Worm (Caenorhabditis elegans) whole organism, L1 larva: Measurements from ENCODE around the gene uggt-1.

Experiments
- C16A3.4 ChIP-seq: fragments of 150-350 bp; optimal IDR thresholded peaks from 2 replicates; lab custom pipeline; 2014; ENCODE audit warnings: missing biosample characterization, missing genetic modification characterization
- F16B12.6 ChIP-seq: fragments of 150-350 bp; optimal IDR thresholded peaks from 2 replicates; lab custom pipeline; 2014; ENCODE audit warnings: missing biosample characterization, missing genetic modification characterization
- alr-1 ChIP-seq: fragments of 200-800 bp; sonication (Bioruptor generic); optimal IDR thresholded peaks from 2 replicates; lab custom pipeline; 2018; ENCODE audit warnings: borderline replicate concordance, mild to moderate bottlenecking, missing genetic modification characterization, missing compliant biosample characterization
- ceh-8 ChIP-seq: fragments of 200-800 bp; sonication (Bioruptor generic); optimal IDR thresholded peaks from 2 replicates; lab custom pipeline; 2018; ENCODE audit warnings: mild to moderate bottlenecking, missing genetic modification characterization, moderate library complexity, missing compliant biosample characterization
- ceh-82 ChIP-seq, 3 experiments: fragments of 150-350 bp in 1 of 3; sonication (generic microtip) in 2 of 3; optimal IDR thresholded peaks; 2 replicates each; lab custom pipeline; 2014 to 2017; ENCODE audit warnings: missing biosample characterization in 3 of 3, missing genetic modification characterization in 3 of 3
- ceh-90 ChIP-seq: sonication (generic microtip); optimal IDR thresholded peaks from 2 replicates; lab custom pipeline; 2016; ENCODE audit warnings: missing genetic modification characterization, missing compliant biosample characterization
- dpl-1 ChIP-seq, 3 experiments: fragments of 150-350 bp in 2 of 3; sonication (generic microtip) in 1 of 3; optimal IDR thresholded peaks; 2 replicates each; lab custom pipeline; 2014 to 2017; ENCODE audit warnings: missing biosample characterization in 3 of 3, missing genetic modification characterization in 3 of 3, missing genetic modification reagents in 3 of 3
- efl-1 ChIP-seq, 4 experiments: fragments of 150-350 bp; optimal IDR thresholded peaks in 3 of 4; peaks in 1 of 4; 1 replicate in 1 of 4; 2 replicates in 3 of 4; lab custom pipeline; 2014; ENCODE audit warnings: missing biosample characterization in 2 of 4, missing genetic modification characterization in 2 of 4, missing genetic modification reagents in 2 of 4
- egl-13 ChIP-seq: sonication (generic microtip); optimal IDR thresholded peaks from 2 replicates; lab custom pipeline; 2016; ENCODE audit warnings: missing genotype, missing genetic modification reagents, missing genetic modification characterization, missing compliant biosample characterization
- egl-27 ChIP-seq, 2 experiments: fragments of 150-350 bp in 1 of 2; sonication (generic microtip); optimal IDR thresholded peaks; 3 replicates each; lab custom pipeline; 2017 to 2018; ENCODE audit warnings: missing biosample characterization in 2 of 2, missing genetic modification characterization in 2 of 2, missing genetic modification reagents in 2 of 2
- elt-3 ChIP-seq, 6 experiments: fragments of 150-350 bp in 1 of 6; sonication (generic microtip); optimal IDR thresholded peaks; 2 replicates each; lab custom pipeline; 2017 to 2018; ENCODE audit warnings: missing biosample characterization in 6 of 6, missing genetic modification characterization in 6 of 6, inconsistent platforms in 1 of 6
- fkh-8 ChIP-seq: sonication (generic microtip); optimal IDR thresholded peaks from 2 replicates; lab custom pipeline; 2016; ENCODE audit warnings: mild to moderate bottlenecking, missing genetic modification characterization, missing compliant biosample characterization
- fos-1 ChIP-seq: fragments of 150-350 bp; optimal IDR thresholded peaks from 2 replicates; lab custom pipeline; 2014; ENCODE audit warnings: missing biosample characterization, missing genetic modification characterization
- grh-1 ChIP-seq: fragments of 200-800 bp; sonication (Bioruptor generic); IDR thresholded peaks from 2 replicates; pipeline ENCODE4 v1.3.6; 2022; ENCODE audit warnings: missing genetic modification reagents, missing genetic modification characterization, missing compliant biosample characterization
- hlh-4 ChIP-seq: sonication (generic microtip); optimal IDR thresholded peaks from 2 replicates; lab custom pipeline; 2016; ENCODE audit warnings: mild to moderate bottlenecking, missing genetic modification characterization, missing compliant biosample characterization
- isw-1 ChIP-seq: fragments of 200-800 bp; sonication (Bioruptor generic); IDR thresholded peaks from 2 replicates; pipeline ENCODE4 v1.3.6; 2022; ENCODE audit warnings: missing genetic modification characterization, missing compliant biosample characterization
- lin-14 ChIP-seq: fragments of 200-800 bp; sonication (Bioruptor generic); optimal IDR thresholded peaks from 2 replicates; lab custom pipeline; 2018; ENCODE audit warnings: mild to moderate bottlenecking, missing genetic modification characterization, moderate library complexity, missing compliant biosample characterization
- lin-39 ChIP-seq: fragments of 150-350 bp; optimal IDR thresholded peaks from 2 replicates; lab custom pipeline; 2014; ENCODE audit warnings: missing biosample characterization, missing genetic modification reagents, missing genetic modification characterization
- lir-3 ChIP-seq: sonication (generic microtip); optimal IDR thresholded peaks from 2 replicates; lab custom pipeline; 2016; ENCODE audit warnings: mild to moderate bottlenecking, missing genetic modification characterization, moderate library complexity, missing compliant biosample characterization; ENCODE audit not compliant: poor library complexity
- lsy-2 ChIP-seq, 2 experiments: fragments of 150-350 bp; optimal IDR thresholded peaks; 2 replicates each; lab custom pipeline; 2014; ENCODE audit warnings: missing biosample characterization in 2 of 2, missing genetic modification characterization in 2 of 2
- nhr-28 ChIP-seq: fragments of 150-350 bp; optimal IDR thresholded peaks from 2 replicates; lab custom pipeline; 2014; ENCODE audit warnings: missing biosample characterization, missing genetic modification characterization
- nhr-71 ChIP-seq: sonication (generic microtip); optimal IDR thresholded peaks from 2 replicates; lab custom pipeline; 2016; ENCODE audit warnings: mild to moderate bottlenecking, missing genetic modification characterization, moderate library complexity, missing compliant biosample characterization
- nhr-77 ChIP-seq: fragments of 150-350 bp; optimal IDR thresholded peaks from 2 replicates; lab custom pipeline; 2014; ENCODE audit warnings: missing biosample characterization, missing genetic modification characterization
- nhr-85 ChIP-seq: sonication (generic microtip); peaks from one replicate; lab custom pipeline; 2016; ENCODE audit warnings: missing genetic modification characterization, inconsistent platforms, missing compliant biosample characterization
- pax-3 ChIP-seq: fragments of 200-800 bp; sonication (Bioruptor generic); optimal IDR thresholded peaks from 2 replicates; lab custom pipeline; 2018; ENCODE audit warnings: mild to moderate bottlenecking, missing genetic modification characterization, moderate library complexity, missing compliant biosample characterization
- pqm-1 ChIP-seq: sonication (generic microtip); optimal IDR thresholded peaks from 3 replicates; lab custom pipeline; 2017; ENCODE audit warnings: missing biosample characterization, missing genetic modification characterization
- snpc-4 ChIP-seq: fragments of 150-350 bp; optimal IDR thresholded peaks from 2 replicates; lab custom pipeline; 2014; ENCODE audit warnings: missing biosample characterization, missing genetic modification characterization
- snu-23 ChIP-seq: sonication (generic microtip); optimal IDR thresholded peaks from 2 replicates; lab custom pipeline; 2016; ENCODE audit warnings: missing genetic modification characterization, missing compliant biosample characterization
- sup-37 ChIP-seq: fragments of 200-800 bp; sonication (Bioruptor generic); optimal IDR thresholded peaks from 2 replicates; lab custom pipeline; 2018; ENCODE audit warnings: mild to moderate bottlenecking, missing genetic modification characterization, missing compliant biosample characterization
- swsn-7 ChIP-seq: sonication (generic microtip); optimal IDR thresholded peaks from 2 replicates; lab custom pipeline; 2016; ENCODE audit warnings: missing genetic modification characterization, missing compliant biosample characterization
- zag-1 ChIP-seq: fragments of 150-350 bp; optimal IDR thresholded peaks from 2 replicates; lab custom pipeline; 2014; ENCODE audit warnings: missing biosample characterization, missing genetic modification characterization

uggt-1 gene

ce11 chrX:7506533-7506932, 5.8 kb upstream of the uggt-1 start, which contains the start of gene lgc-11:
lgc-11 (minus strand) TSS chrX:7506633.
- TF ChIP-seq efl-1 (optimal IDR thresholded peaks at IDR 0.05; lab: Kevin White, UChicago) (no peak), efl-1 (GFP tag; optimal IDR thresholded peaks at IDR 0.05 in 1 of 2; lab: Kevin White, UChicago) (peak in 1 of 2 experiments; percentile 87), F16B12.6 (tag; lab: Kevin White, UChicago) (no peak)

ce11 chrX:7502807-7503206, 2.0 kb upstream of the uggt-1 start, which contains the start of gene F48E3.6:
F48E3.6 (minus strand) TSS chrX:7502907.
- TF ChIP-seq elt-3 (tag; optimal IDR thresholded peaks at IDR 0.05; lab: Kevin White, UChicago), result no peak
- TF ChIP-seq lin-39, result no peak
- no peak for TF ChIP-seq ceh-8 (GFP tag; lab: Kevin White, UChicago)
- TF ChIP-seq nhr-28, result no peak
- TF ChIP-seq sup-37 (GFP tag; lab: Kevin White, UChicago), result no peak
- TF ChIP-seq zag-1 (tag; lab: Kevin White, UChicago), result no peak
- TF ChIP-seq grh-1 (GFP tag; lab: Robert Waterston, UW), result no peak
- TF ChIP-seq nhr-85 (tag; lab: Kevin White, UChicago), result no peak
- TF ChIP-seq lir-3 (tag; lab: Kevin White, UChicago), result no peak
- TF ChIP-seq F16B12.6 (tag; lab: Kevin White, UChicago), result no peak
- TF ChIP-seq lsy-2 (tag; optimal IDR thresholded peaks at IDR 0.05; lab: Kevin White, UChicago), result no peak
- no peak for TF ChIP-seq egl-13 (tag; lab: Kevin White, UChicago)
- TF ChIP-seq, all 84 proteins: peak for 0

ce11 chrX:7495491-7495890, 5.3 kb downstream of the uggt-1 start, which contains the start of gene try-14:
try-14 (minus strand) TSS chrX:7495591.
- no peak for TF ChIP-seq ceh-8 (GFP tag; lab: Kevin White, UChicago)
- TF ChIP-seq fos-1 (tag; lab: Kevin White, UChicago), result no peak
- TF ChIP-seq hlh-4 (tag; lab: Kevin White, UChicago), result no peak
- no peak for TF ChIP-seq alr-1 (tag; lab: Kevin White, UChicago)
- TF ChIP-seq F16B12.6 (tag; lab: Kevin White, UChicago), result no peak
- no peak for TF ChIP-seq dpl-1 (GFP tag; optimal IDR thresholded peaks at IDR 0.05; lab: Kevin White, UChicago)
- no peak for TF ChIP-seq pax-3 (tag; lab: Kevin White, UChicago)
- no peak for TF ChIP-seq fkh-8 (tag; lab: Kevin White, UChicago)
- TF ChIP-seq ceh-90, result no peak
- no peak for TF ChIP-seq isw-1 (GFP tag; lab: Robert Waterston, UW)
- no peak for TF ChIP-seq pqm-1 (tag; lab: Kevin White, UChicago)
- no peak for TF ChIP-seq snpc-4 (tag; lab: Kevin White, UChicago)
- no peak for TF ChIP-seq egl-27 (tag; optimal IDR thresholded peaks at IDR 0.05; lab: Kevin White, UChicago)
- no peak for TF ChIP-seq swsn-7 (tag; lab: Kevin White, UChicago)
- no peak for TF ChIP-seq ceh-82 (tag; optimal IDR thresholded peaks at IDR 0.05; lab: Kevin White, UChicago)
- no peak for TF ChIP-seq nhr-77 (tag; lab: Kevin White, UChicago)
- no peak for TF ChIP-seq nhr-71 (tag; lab: Kevin White, UChicago)
- TF ChIP-seq, all 84 proteins: peak for 0

ce11 chrX:7493020-7493419, 7.8 kb downstream of the uggt-1 start, which contains the start of gene F48E3.2:
F48E3.2 (minus strand) TSS chrX:7493120.
- TF ChIP-seq efl-1 (optimal IDR thresholded peaks at IDR 0.05; lab: Kevin White, UChicago) (no peak), efl-1 (GFP tag; optimal IDR thresholded peaks at IDR 0.05 in 1 of 2; lab: Kevin White, UChicago) (peak in 1 of 2 experiments; percentile 27), C16A3.4 (tag; lab: Kevin White, UChicago) (no peak)

- TF ChIP-seq lsy-2 (tag; optimal IDR thresholded peaks at IDR 0.05; lab: Kevin White, UChicago) (no peak), lin-14 (GFP tag; lab: Kevin White, UChicago) (peak; percentile 58), snu-23 (no peak)
These were observed 9.3 kb downstream of the uggt-1 start for ce11 chrX:7491521-7491920.
